Worm (Caenorhabditis elegans): ENCODE data around the gene dmsr-7.

dmsr-7 gene

DNA sequence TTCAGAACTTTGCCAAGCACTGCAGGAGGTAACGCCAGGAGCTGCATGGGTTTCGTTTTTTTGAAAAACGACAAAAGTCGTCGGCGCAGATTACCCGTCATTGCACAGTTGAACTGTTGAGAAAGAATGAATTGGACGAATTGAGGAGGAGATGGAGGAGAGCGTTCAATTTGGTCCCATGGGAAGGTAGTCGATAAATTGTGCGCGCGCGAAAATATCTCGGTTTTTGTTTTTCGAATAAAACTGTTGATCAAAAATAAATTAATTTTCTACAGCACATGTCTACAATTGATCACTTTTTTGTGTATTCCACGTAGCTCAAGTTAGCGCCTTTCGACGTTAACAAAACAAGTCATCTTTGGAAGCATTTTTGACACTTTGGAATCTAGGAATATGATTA is 14.8 kb downstream of the dmsr-7 start, which contains the start of gene F08F3.6:
Gene F08F3.6 (minus strand): TSS at position 153 of the 400 bp plus-strand sequence.
- TF ChIP-seq hmbx-1 (tag; optimal IDR thresholded peaks at IDR 0.05) (no peak), sea-1 (GFP tag; conservative IDR thresholded peaks at IDR 0.05) (no peak), hmg-4 (GFP tag; optimal IDR thresholded peaks at IDR 0.05) (no peak), ceh-13 (GFP tag; optimal IDR thresholded peaks at IDR 0.05) (no peak), scrt-1 (GFP tag; IDR thresholded peaks at IDR 0.05) (no peak), F13C5.2 (tag; optimal IDR thresholded peaks at IDR 0.05) (no peak), ceh-36 (tag; optimal IDR thresholded peaks at IDR 0.05) (no peak), ama-1 (optimal IDR thresholded peaks at IDR 0.05) (no peak), B0310.2 (tag; optimal IDR thresholded peaks at IDR 0.05) (no peak), tbx-11 (GFP tag; IDR thresholded peaks at IDR 0.05) (no peak), tra-4 (tag; optimal IDR thresholded peaks at IDR 0.05) (no peak), tbx-37 (GFP tag; conservative IDR thresholded peaks at IDR 0.05) (no peak), flt-1 (GFP tag; IDR thresholded peaks at IDR 0.05) (no peak)

DNA sequence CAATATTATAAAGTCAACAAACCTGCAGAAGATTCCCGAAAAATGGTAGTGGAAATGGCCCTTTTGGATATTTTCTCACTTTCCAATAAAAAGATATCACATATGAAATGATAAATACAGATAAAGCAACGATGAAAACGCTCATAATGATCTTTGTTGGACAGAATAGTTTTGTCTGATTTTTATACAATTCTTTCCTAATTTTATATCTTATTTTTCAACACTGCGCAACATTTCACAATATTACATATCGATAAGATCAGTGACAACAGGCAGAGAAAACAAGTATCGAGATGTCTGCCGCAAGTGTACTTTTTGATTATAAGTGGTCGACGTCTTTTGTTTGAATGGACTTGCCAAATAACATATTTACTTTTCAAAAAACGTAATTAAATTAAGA is 18.0 kb downstream of the dmsr-7 start, which contains the start of gene cyp-14A5:
Gene cyp-14A5 (minus strand): TSS at position 163 of the 400 bp plus-strand sequence.
- TF ChIP-seq B0310.2 (tag; optimal IDR thresholded peaks at IDR 0.05) (no peak), flt-1 (GFP tag; IDR thresholded peaks at IDR 0.05) (no peak), pes-1 (GFP tag; IDR thresholded peaks at IDR 0.05) (no peak), ets-7 (tag; optimal IDR thresholded peaks at IDR 0.05) (no peak), sea-1 (GFP tag; conservative IDR thresholded peaks at IDR 0.05) (no peak), tbx-37 (GFP tag; conservative IDR thresholded peaks at IDR 0.05) (no peak), hmg-4 (GFP tag; optimal IDR thresholded peaks at IDR 0.05) (no peak), F13C5.2 (tag; optimal IDR thresholded peaks at IDR 0.05) (no peak)

DNA sequence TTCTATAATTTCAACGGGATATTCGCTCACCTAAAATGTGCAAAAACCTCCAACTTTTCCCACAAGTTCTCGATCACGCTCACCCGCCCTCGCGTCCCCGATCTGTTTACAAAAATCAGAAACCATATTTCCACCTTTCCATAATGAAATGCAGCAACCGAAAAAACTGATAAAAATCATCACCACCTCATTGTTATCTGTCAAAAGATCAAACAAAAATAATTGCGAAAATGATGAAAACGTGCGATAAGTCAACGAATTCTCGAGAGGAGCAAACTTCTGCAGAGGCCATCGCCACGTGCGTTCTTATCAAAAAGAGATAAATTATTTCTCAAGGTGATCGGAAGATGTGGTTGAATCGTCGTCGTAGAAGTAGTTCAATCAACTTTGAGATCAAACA is 19.9 kb downstream of the dmsr-7 start:
- TF ChIP-seq hmg-4 (GFP tag; optimal IDR thresholded peaks at IDR 0.05) (no peak), tbx-37 (GFP tag; conservative IDR thresholded peaks at IDR 0.05) (no peak), scrt-1 (GFP tag; IDR thresholded peaks at IDR 0.05) (no peak), F13C5.2 (tag; optimal IDR thresholded peaks at IDR 0.05) (no peak), tbx-11 (GFP tag; IDR thresholded peaks at IDR 0.05) (no peak)

DNA sequence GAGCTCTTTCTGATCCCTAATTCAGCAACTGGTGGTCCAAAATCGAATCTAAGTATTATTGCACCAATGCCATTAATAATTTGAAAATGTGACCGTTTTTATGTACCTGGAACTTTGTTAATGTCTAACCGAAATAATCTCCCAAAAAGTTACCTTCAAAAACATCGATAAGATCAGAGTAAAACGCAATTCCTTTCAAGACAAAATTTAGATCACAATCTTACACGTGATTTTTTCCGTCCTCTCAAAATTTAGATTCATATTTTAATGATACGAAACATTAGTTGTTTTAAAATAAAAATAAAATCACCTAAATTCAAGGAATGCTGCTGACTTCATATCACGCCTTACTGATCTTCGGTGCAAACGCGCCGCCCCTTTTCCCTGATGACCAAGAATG is 21.2 kb downstream of the dmsr-7 start:
- TF ChIP-seq ceh-13 (GFP tag; optimal IDR thresholded peaks at IDR 0.05) (no peak), tbx-37 (GFP tag; conservative IDR thresholded peaks at IDR 0.05) (no peak), F13C5.2 (tag; optimal IDR thresholded peaks at IDR 0.05) (no peak), pes-1 (GFP tag; IDR thresholded peaks at IDR 0.05) (no peak), ets-7 (tag; optimal IDR thresholded peaks at IDR 0.05) (no peak), ama-1 (optimal IDR thresholded peaks at IDR 0.05) (no peak), flt-1 (GFP tag; IDR thresholded peaks at IDR 0.05) (no peak), sea-1 (GFP tag; conservative IDR thresholded peaks at IDR 0.05) (no peak), B0310.2 (tag; optimal IDR thresholded peaks at IDR 0.05) (no peak), aly-1 (tag; optimal IDR thresholded peaks at IDR 0.05) (no peak), tra-4 (tag; optimal IDR thresholded peaks at IDR 0.05) (no peak), hmg-4 (GFP tag; optimal IDR thresholded peaks at IDR 0.05) (no peak), scrt-1 (GFP tag; IDR thresholded peaks at IDR 0.05) (no peak), ceh-36 (tag; optimal IDR thresholded peaks at IDR 0.05) (no peak), hmbx-1 (tag; optimal IDR thresholded peaks at IDR 0.05) (no peak), hnd-1 (tag; optimal IDR thresholded peaks at IDR 0.05) (no peak)

DNA sequence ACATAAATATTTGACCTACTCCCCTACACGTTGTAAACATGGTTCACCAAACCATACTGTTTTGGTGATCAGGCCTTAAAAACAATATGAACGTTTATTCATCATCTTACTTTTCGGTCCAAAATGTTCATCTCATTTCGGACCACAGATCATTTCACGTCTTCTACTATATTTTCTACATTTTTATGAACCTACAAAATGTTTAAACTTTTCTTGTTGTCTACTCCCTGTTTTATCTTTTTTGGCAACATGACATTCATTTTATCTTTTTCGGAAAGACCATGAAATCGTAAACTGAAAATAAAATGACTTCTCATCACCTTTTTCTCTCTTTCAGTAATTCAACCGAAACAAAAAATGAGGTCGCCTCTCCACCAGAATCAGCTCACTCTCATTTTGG is 22.7 kb downstream of the dmsr-7 start, which contains the start of gene rhr-1:
Gene rhr-1 (plus strand): TSS at position 301 of the 400 bp plus-strand sequence.
- TF ChIP-seq B0310.2 (tag; optimal IDR thresholded peaks at IDR 0.05) (no peak), hmg-4 (GFP tag; optimal IDR thresholded peaks at IDR 0.05) (no peak), hmbx-1 (tag; optimal IDR thresholded peaks at IDR 0.05) (no peak), F13C5.2 (tag; optimal IDR thresholded peaks at IDR 0.05) (no peak), tra-4 (tag; optimal IDR thresholded peaks at IDR 0.05) (no peak), pes-1 (GFP tag; IDR thresholded peaks at IDR 0.05) (no peak), ets-7 (tag; optimal IDR thresholded peaks at IDR 0.05) (no peak), flt-1 (GFP tag; IDR thresholded peaks at IDR 0.05) (no peak), hnd-1 (tag; optimal IDR thresholded peaks at IDR 0.05) (no peak), aly-1 (tag; optimal IDR thresholded peaks at IDR 0.05) (no peak), ama-1 (optimal IDR thresholded peaks at IDR 0.05) (no peak), ceh-13 (GFP tag; optimal IDR thresholded peaks at IDR 0.05) (no peak), tbx-11 (GFP tag; IDR thresholded peaks at IDR 0.05) (no peak), sea-1 (GFP tag; conservative IDR thresholded peaks at IDR 0.05) (no peak)

DNA sequence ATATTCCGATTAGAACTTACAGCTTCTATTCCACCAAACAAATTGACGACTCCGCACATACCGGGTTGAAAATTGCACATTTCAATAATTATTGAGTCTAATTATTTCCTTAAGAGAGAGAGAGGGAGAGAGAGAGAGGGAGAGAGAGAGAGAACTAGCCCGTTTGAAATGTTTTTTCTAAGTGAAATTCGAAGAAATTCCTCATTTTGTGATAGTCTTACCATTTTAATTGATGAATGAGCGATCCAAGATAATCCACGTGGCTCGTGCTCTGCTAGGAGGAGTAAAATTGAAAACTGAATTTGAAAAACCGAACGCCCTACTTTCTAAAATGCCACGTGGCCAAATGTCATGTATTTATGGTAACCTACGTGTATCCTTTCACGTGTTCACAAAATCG is 27.3 kb downstream of the dmsr-7 start, which contains the start of gene F08F3.8:
Gene F08F3.8 (minus strand): TSS at position 101 of the 400 bp plus-strand sequence.
- TF ChIP-seq B0310.2 (tag; optimal IDR thresholded peaks at IDR 0.05): no peak
- TF ChIP-seq hnd-1 (tag; optimal IDR thresholded peaks at IDR 0.05): no peak
- TF ChIP-seq F13C5.2 (tag; optimal IDR thresholded peaks at IDR 0.05): no peak
- TF ChIP-seq ama-1 (optimal IDR thresholded peaks at IDR 0.05): no peak
- no peak for TF ChIP-seq tbx-37 (GFP tag; conservative IDR thresholded peaks at IDR 0.05)

DNA sequence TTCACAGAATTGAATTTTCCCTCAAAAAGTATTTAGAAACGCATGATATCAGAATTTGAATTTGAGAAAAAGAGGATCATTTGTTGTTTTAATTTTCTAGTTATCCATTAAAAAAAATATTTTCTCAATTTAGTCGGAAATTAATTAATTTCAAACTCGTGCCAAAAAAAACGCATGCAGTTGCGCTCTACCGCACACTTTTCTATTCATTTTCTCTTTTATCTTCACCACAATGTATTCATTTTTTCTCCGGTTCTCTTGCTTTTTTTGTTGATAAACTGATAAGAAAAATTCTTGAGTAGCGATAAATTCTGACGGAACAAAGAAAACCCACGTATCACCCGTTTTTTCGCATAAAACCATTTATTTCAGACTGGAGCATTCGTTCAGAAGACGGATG is 27.9 kb downstream of the dmsr-7 start, which contains the start of gene acl-6:
Gene acl-6 (plus strand): TSS at position 367 of the 400 bp plus-strand sequence.
- no peak for TF ChIP-seq ceh-36 (tag; optimal IDR thresholded peaks at IDR 0.05)

DNA sequence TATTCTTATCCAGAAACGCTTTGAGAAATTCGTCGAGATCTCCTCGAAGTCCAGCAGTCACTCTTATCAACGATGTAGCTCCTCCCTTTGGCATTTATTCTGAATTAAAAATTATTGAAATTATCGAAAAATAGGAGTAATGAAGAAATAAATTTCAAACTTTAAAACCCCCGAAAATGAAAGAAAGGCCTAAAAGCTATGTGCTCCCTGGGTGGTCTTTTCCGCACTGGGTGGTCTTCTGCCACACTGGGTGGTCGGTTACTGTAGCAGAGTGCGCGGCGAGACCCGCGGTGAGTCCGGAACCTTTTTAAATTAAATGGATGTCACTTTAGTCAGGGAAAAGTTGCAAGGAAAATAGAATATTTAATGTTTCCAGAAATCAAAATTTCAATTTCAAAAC is 33.9 kb downstream of the dmsr-7 start, which contains the start of gene snpc-1.3:
Gene snpc-1.3 (minus strand): TSS at position 101 of the 400 bp plus-strand sequence.
- TF ChIP-seq tra-4 (tag; optimal IDR thresholded peaks at IDR 0.05) (no peak), sea-1 (GFP tag; conservative IDR thresholded peaks at IDR 0.05) (no peak), ets-7 (tag; optimal IDR thresholded peaks at IDR 0.05) (no peak), pes-1 (GFP tag; IDR thresholded peaks at IDR 0.05) (no peak), hmg-4 (GFP tag; optimal IDR thresholded peaks at IDR 0.05) (no peak), F13C5.2 (tag; optimal IDR thresholded peaks at IDR 0.05) (no peak), B0310.2 (tag; optimal IDR thresholded peaks at IDR 0.05) (no peak), ceh-36 (tag; optimal IDR thresholded peaks at IDR 0.05) (no peak), scrt-1 (GFP tag; IDR thresholded peaks at IDR 0.05) (no peak), ceh-13 (GFP tag; optimal IDR thresholded peaks at IDR 0.05) (no peak), flt-1 (GFP tag; IDR thresholded peaks at IDR 0.05) (no peak), aly-1 (tag; optimal IDR thresholded peaks at IDR 0.05) (no peak), tbx-37 (GFP tag; conservative IDR thresholded peaks at IDR 0.05) (no peak), hmbx-1 (tag; optimal IDR thresholded peaks at IDR 0.05) (no peak), hnd-1 (tag; optimal IDR thresholded peaks at IDR 0.05) (no peak), tbx-11 (GFP tag; IDR thresholded peaks at IDR 0.05) (no peak), ama-1 (optimal IDR thresholded peaks at IDR 0.05) (no peak)

All from whole organism, early embryonic.